Worm (Caenorhabditis elegans): ENCODE measurements around the gene R07B7.2.

- TF ChIP-seq nhr-25 (tag; optimal IDR thresholded peaks at IDR 0.05) (no peak), elt-3 (tag; optimal IDR thresholded peaks at IDR 0.05) (no peak), nhr-21 (tag; optimal IDR thresholded peaks at IDR 0.05) (no peak), nhr-237 (tag; optimal IDR thresholded peaks at IDR 0.05) (no peak), unc-39 (tag; optimal IDR thresholded peaks at IDR 0.05) (no peak), nhr-6 (tag; optimal IDR thresholded peaks at IDR 0.05) (no peak), peb-1 (tag; optimal IDR thresholded peaks at IDR 0.05) (no peak), ztf-11 (tag; optimal IDR thresholded peaks at IDR 0.05) (no peak), lsy-2 (tag; optimal IDR thresholded peaks at IDR 0.05) (no peak), snpc-4 (tag; optimal IDR thresholded peaks at IDR 0.05) (no peak), ZK546.5 (tag; optimal IDR thresholded peaks at IDR 0.05) (no peak), nhr-77 (tag; optimal IDR thresholded peaks at IDR 0.05) (no peak), R02D3.7 (tag; optimal IDR thresholded peaks at IDR 0.05) (no peak), C34F6.9 (tag; optimal IDR thresholded peaks at IDR 0.05) (no peak)
Measured at ce11 chrV:12068437-12068836, 8.9 kb upstream of the R07B7.2 start, which contains the start of gene kmo-2.
